Worm (Caenorhabditis elegans): ENCODE results near the gene sorf-1.

Gene sorf-1

DNA sequence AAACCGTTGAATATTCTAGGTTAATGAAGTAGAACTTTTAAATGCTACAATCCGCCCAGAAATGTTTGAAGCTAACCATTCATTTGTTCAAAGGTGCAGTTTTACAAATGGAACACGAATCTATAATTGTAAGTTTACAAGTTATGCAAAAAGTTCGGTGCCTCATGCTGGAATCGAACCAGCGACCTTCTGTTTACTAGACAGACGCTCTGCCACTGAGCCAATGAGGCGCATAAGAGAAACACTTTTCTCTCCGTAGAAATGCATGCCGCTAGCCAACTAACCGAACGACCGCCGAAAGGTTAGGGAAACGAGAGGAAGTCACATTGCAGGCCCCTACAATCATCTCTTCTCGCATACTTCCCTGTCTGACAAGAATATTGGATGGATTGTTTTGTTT, 7.8 kb downstream of the sorf-1 start:
- no peak for TF ChIP-seq unc-39 (tag; optimal IDR thresholded peaks at IDR 0.05)
- TF ChIP-seq ceh-62 (tag; optimal IDR thresholded peaks at IDR 0.05) = no peak
- no peak; the same call in 1 of the 2 replicates for TF ChIP-seq dmd-9 (GFP tag; IDR thresholded peaks at IDR 0.05)
- peak; percentile 76 for TF ChIP-seq dmd-6 (GFP tag; IDR thresholded peaks at IDR 0.05)
- TF ChIP-seq lir-3 (tag; optimal IDR thresholded peaks at IDR 0.05) = peak; percentile 34
- peak; percentile 33 for TF ChIP-seq nhr-11 (tag; optimal IDR thresholded peaks at IDR 0.05)
- peak; percentile 61 for TF ChIP-seq nhr-48 (tag; optimal IDR thresholded peaks at IDR 0.05)
- TF ChIP-seq dmd-8 (GFP tag; IDR thresholded peaks at IDR 0.05) = peak; percentile 92
- TF ChIP-seq set-16 (GFP tag; IDR thresholded peaks at IDR 0.05) = no peak
- peak; percentile 73 for TF ChIP-seq spr-3 (GFP tag; optimal IDR thresholded peaks at IDR 0.05)
- TF ChIP-seq snpc-1.2 (GFP tag; IDR thresholded peaks at IDR 0.05) = peak; percentile 89
- peak; percentile 79 for TF ChIP-seq rbr-2 (tag; optimal IDR thresholded peaks at IDR 0.05)
- peak; percentile 65 for TF ChIP-seq duxl-1 (tag; optimal IDR thresholded peaks at IDR 0.05; ENCODE audit: poor library complexity)
- no peak for TF ChIP-seq zag-1 (tag; optimal IDR thresholded peaks at IDR 0.05)
- TF ChIP-seq T26A8.4 (GFP tag; IDR thresholded peaks at IDR 0.05) = peak; percentile 90
- TF ChIP-seq php-3 (GFP tag; IDR thresholded peaks at IDR 0.05) = peak; percentile 51; the same call in 1 of the 2 replicates
- TF ChIP-seq nhr-10 (tag; optimal IDR thresholded peaks at IDR 0.05) = no peak
- TF ChIP-seq pha-4 (GFP tag; IDR thresholded peaks at IDR 0.05) = peak; percentile 90
- peak; percentile 34 for TF ChIP-seq pha-4 (tag; optimal IDR thresholded peaks at IDR 0.05)
- TF ChIP-seq D1046.2 (GFP tag; IDR thresholded peaks at IDR 0.05) = peak; percentile 76
- TF ChIP-seq aly-2 (tag; optimal IDR thresholded peaks at IDR 0.05) = no peak
- TF ChIP-seq aha-1 (tag) = peak; percentile 99
- TF ChIP-seq F37D6.2 (tag; optimal IDR thresholded peaks at IDR 0.05) = peak; percentile 66
- TF ChIP-seq ceh-20 (GFP tag; IDR thresholded peaks at IDR 0.05) = peak; percentile 81
- TF ChIP-seq nhr-25 (tag; optimal IDR thresholded peaks at IDR 0.05; ENCODE audit: borderline replicate concordance, insufficient read depth) = no peak
- peak; percentile 22 for TF ChIP-seq ceh-32 (tag; optimal IDR thresholded peaks at IDR 0.05; ENCODE audit: poor library complexity)
- TF ChIP-seq cey-2 (tag; optimal IDR thresholded peaks at IDR 0.05; ENCODE audit: borderline replicate concordance, insufficient read depth) = no peak
- peak; percentile 56 for TF ChIP-seq dve-1 (tag; optimal IDR thresholded peaks at IDR 0.05; ENCODE audit: insufficient read depth)
- no peak for TF ChIP-seq F10B5.3 (tag; optimal IDR thresholded peaks at IDR 0.05)
- TF ChIP-seq ZK546.5 (tag; optimal IDR thresholded peaks at IDR 0.05) = no peak
- no peak for TF ChIP-seq R02D3.7 (tag; optimal IDR thresholded peaks at IDR 0.05)
- peak; percentile 81; the same call in 1 of the 2 replicates for TF ChIP-seq mdt-29 (GFP tag; IDR thresholded peaks at IDR 0.05)
- no peak for TF ChIP-seq ZK337.2 (GFP tag; IDR thresholded peaks at IDR 0.05)
- TF ChIP-seq hlh-11 (tag; optimal IDR thresholded peaks at IDR 0.05) = peak; percentile 56
- peak; percentile 94 for TF ChIP-seq arid-1 (GFP tag; conservative IDR thresholded peaks at IDR 0.05)
- TF ChIP-seq mdl-1 (tag; optimal IDR thresholded peaks at IDR 0.05) = peak in 1 of 2 experiments; percentile 56
- peak; percentile 93 for TF ChIP-seq vab-7 (GFP tag; IDR thresholded peaks at IDR 0.05)
- no peak for TF ChIP-seq ama-1 (optimal IDR thresholded peaks at IDR 0.05)
- peak; percentile 66 for TF ChIP-seq mxl-3 (GFP tag; optimal IDR thresholded peaks at IDR 0.05)
- TF ChIP-seq ztf-7 (tag; optimal IDR thresholded peaks at IDR 0.05) = peak; percentile 55
- TF ChIP-seq F49E8.2 (tag; optimal IDR thresholded peaks at IDR 0.05; ENCODE audit: borderline replicate concordance) = peak; percentile 37
- peak; percentile 93 for TF ChIP-seq lim-7 (GFP tag; IDR thresholded peaks at IDR 0.05)
- TF ChIP-seq ctbp-1 (GFP tag; IDR thresholded peaks at IDR 0.05) = peak; percentile 88
- TF ChIP-seq ceh-28 (tag; optimal IDR thresholded peaks at IDR 0.05) = no peak
- TF ChIP-seq egl-43 (GFP tag; IDR thresholded peaks at IDR 0.05) = peak; percentile 96
- peak; percentile 16 for TF ChIP-seq T20F7.1 (GFP tag; optimal IDR thresholded peaks at IDR 0.05)
- no peak for TF ChIP-seq skn-1 (tag; optimal IDR thresholded peaks at IDR 0.05)
- TF ChIP-seq fos-1 (tag; optimal IDR thresholded peaks at IDR 0.05) = no peak
- TF ChIP-seq F26F4.8 (GFP tag; conservative IDR thresholded peaks at IDR 0.05) = peak; percentile 81
- peak; percentile 29 for TF ChIP-seq spr-1 (tag; optimal IDR thresholded peaks at IDR 0.05)
- TF ChIP-seq tag-97 (GFP tag; IDR thresholded peaks at IDR 0.05) = no peak
- no peak for TF ChIP-seq nhr-6 (tag; optimal IDR thresholded peaks at IDR 0.05)

Measured in whole organism, L4 larva.